Worm (Caenorhabditis elegans) whole organism, L2 larva: ENCODE measurements around the gene dct-12.
A peak's percentile ranks its signal among the peaks of the same experiment; 100 is the strongest.

Experiments
- C34F6.9 ChIP-seq: fragments of 150-350 bp; optimal IDR thresholded peaks from 2 replicates; lab custom pipeline; 2014; ENCODE audit warnings: missing biosample characterization, missing genetic modification characterization
- F13H6.1 ChIP-seq: sonication (generic microtip); optimal IDR thresholded peaks from 2 replicates; lab custom pipeline; 2016; ENCODE audit warnings: missing genetic modification characterization, missing compliant biosample characterization
- R02D3.7 ChIP-seq: fragments of 150-350 bp; optimal IDR thresholded peaks from 2 replicates; lab custom pipeline; 2014; ENCODE audit warnings: missing biosample characterization, missing genetic modification characterization
- Y55F3AM.14 ChIP-seq: fragments of 200-800 bp; sonication (Bioruptor generic); optimal IDR thresholded peaks from 2 replicates; lab custom pipeline; 2018; ENCODE audit warnings: mild to moderate bottlenecking, missing genetic modification characterization, missing compliant biosample characterization
- ama-1 ChIP-seq: fragments of 150-350 bp; optimal IDR thresholded peaks from 2 replicates; lab custom pipeline; 2018; ENCODE audit warnings: inconsistent platforms
- blmp-1 ChIP-seq: sonication (generic microtip); optimal IDR thresholded peaks from 2 replicates; lab custom pipeline; 2017; ENCODE audit warnings: missing genetic modification characterization, mild to moderate bottlenecking, missing compliant biosample characterization, antibody characterized with exemption, moderate library complexity; ENCODE audit not compliant: insufficient read depth
- ceh-16 ChIP-seq: fragments of 150-350 bp; optimal IDR thresholded peaks from 2 replicates; lab custom pipeline; 2014; ENCODE audit warnings: missing biosample characterization, missing genetic modification characterization
- dmd-4 ChIP-seq: sonication (generic microtip); optimal IDR thresholded peaks from 2 replicates; lab custom pipeline; 2017; ENCODE audit warnings: missing biosample characterization, missing genetic modification characterization
- egl-27 ChIP-seq: sonication (generic microtip); optimal IDR thresholded peaks from 3 replicates; lab custom pipeline; 2017; ENCODE audit warnings: missing biosample characterization, missing genetic modification reagents, missing genetic modification characterization
- elt-1 ChIP-seq: fragments of 150-350 bp; optimal IDR thresholded peaks from 2 replicates; lab custom pipeline; 2014; ENCODE audit warnings: missing biosample characterization, missing genetic modification characterization
- elt-3 ChIP-seq: sonication (generic microtip); optimal IDR thresholded peaks from 2 replicates; lab custom pipeline; 2017; ENCODE audit warnings: missing biosample characterization, missing genetic modification characterization
- gmeb-1 ChIP-seq: fragments of 150-350 bp; optimal IDR thresholded peaks from 2 replicates; lab custom pipeline; 2014; ENCODE audit warnings: missing biosample characterization, missing genetic modification characterization
- lin-11 ChIP-seq: fragments of 150-350 bp; sonication (generic microtip); optimal IDR thresholded peaks from 2 replicates; lab custom pipeline; 2014; ENCODE audit warnings: missing biosample characterization, missing genetic modification characterization, inconsistent platforms, mixed read lengths
- lin-13 ChIP-seq: fragments of 150-350 bp; optimal IDR thresholded peaks from 2 replicates; lab custom pipeline; 2014; ENCODE audit warnings: missing biosample characterization, missing genetic modification reagents, missing genetic modification characterization
- lin-39 ChIP-seq: fragments of 150-350 bp; optimal IDR thresholded peaks from 2 replicates; lab custom pipeline; 2014; ENCODE audit warnings: missing biosample characterization, missing genetic modification reagents, missing genetic modification characterization
- lsy-2 ChIP-seq, 2 experiments: fragments of 150-350 bp in 1 of 2; sonication (generic microtip) in 1 of 2; optimal IDR thresholded peaks; 2 replicates each; lab custom pipeline; 2014 to 2017; ENCODE audit warnings: missing biosample characterization in 2 of 2, missing genetic modification characterization in 2 of 2
- mab-5 ChIP-seq: fragments of 150-350 bp; optimal IDR thresholded peaks from 2 replicates; lab custom pipeline; 2014; ENCODE audit warnings: missing biosample characterization, missing genetic modification characterization
- mbf-1 ChIP-seq: sonication (generic microtip); optimal IDR thresholded peaks from 2 replicates; lab custom pipeline; 2017; ENCODE audit warnings: missing biosample characterization, missing genetic modification characterization
- nhr-10 ChIP-seq: sonication (generic microtip); optimal IDR thresholded peaks from 2 replicates; lab custom pipeline; 2017; ENCODE audit warnings: missing biosample characterization, missing genetic modification characterization
- nhr-11 ChIP-seq: fragments of 150-350 bp; optimal IDR thresholded peaks from 2 replicates; lab custom pipeline; 2014; ENCODE audit warnings: missing biosample characterization, missing genetic modification characterization
- nhr-12 ChIP-seq: fragments of 150-350 bp; optimal IDR thresholded peaks from 2 replicates; lab custom pipeline; 2014; ENCODE audit warnings: missing biosample characterization, missing genetic modification characterization
- nhr-129 ChIP-seq: fragments of 150-350 bp; optimal IDR thresholded peaks from 2 replicates; lab custom pipeline; 2014; ENCODE audit warnings: missing biosample characterization, missing genetic modification characterization
- nhr-21 ChIP-seq: fragments of 150-350 bp; optimal IDR thresholded peaks from 2 replicates; lab custom pipeline; 2014; ENCODE audit warnings: missing biosample characterization, missing genetic modification characterization
- nhr-23 ChIP-seq: fragments of 150-350 bp; optimal IDR thresholded peaks from 2 replicates; lab custom pipeline; 2014; ENCODE audit warnings: missing biosample characterization, missing genetic modification reagents, missing genetic modification characterization
- nhr-237 ChIP-seq: fragments of 150-350 bp; optimal IDR thresholded peaks from 2 replicates; lab custom pipeline; 2014; ENCODE audit warnings: missing biosample characterization, missing genetic modification characterization
- nhr-6 ChIP-seq: fragments of 150-350 bp; optimal IDR thresholded peaks from 2 replicates; lab custom pipeline; 2014; ENCODE audit warnings: missing biosample characterization, missing genetic modification characterization
- nhr-77 ChIP-seq: fragments of 150-350 bp; optimal IDR thresholded peaks from 2 replicates; lab custom pipeline; 2014; ENCODE audit warnings: missing biosample characterization, missing genetic modification characterization
- sem-4 ChIP-seq: fragments of 150-350 bp; optimal IDR thresholded peaks from 2 replicates; lab custom pipeline; 2014; ENCODE audit warnings: missing biosample characterization, missing genetic modification reagents, missing genetic modification characterization
- sma-3 ChIP-seq: sonication (generic microtip); optimal IDR thresholded peaks from 2 replicates; lab custom pipeline; 2016; ENCODE audit warnings: missing genetic modification reagents, missing genetic modification characterization, missing compliant biosample characterization
- sma-9 ChIP-seq, 2 experiments: fragments of 150-350 bp in 1 of 2; sonication (generic microtip) in 1 of 2; optimal IDR thresholded peaks; 2 replicates each; lab custom pipeline; 2014 to 2016; ENCODE audit warnings: missing genetic modification characterization in 2 of 2, mild to moderate bottlenecking in 1 of 2, missing biosample characterization in 1 of 2, missing compliant biosample characterization in 1 of 2, missing genetic modification reagents in 1 of 2, moderate library complexity in 1 of 2
- snpc-4 ChIP-seq: fragments of 150-350 bp; optimal IDR thresholded peaks from 2 replicates; lab custom pipeline; 2014; ENCODE audit warnings: missing biosample characterization, missing genetic modification characterization
- unc-39 ChIP-seq: fragments of 150-350 bp; optimal IDR thresholded peaks from 2 replicates; lab custom pipeline; 2014; ENCODE audit warnings: missing biosample characterization, missing genetic modification characterization
- unc-55 ChIP-seq: fragments of 150-350 bp; sonication (generic microtip); optimal IDR thresholded peaks from 3 replicates; lab custom pipeline; 2014; ENCODE audit warnings: missing biosample characterization, missing genetic modification reagents, missing genetic modification characterization
- unc-62 ChIP-seq: fragments of 150-350 bp; optimal IDR thresholded peaks from 2 replicates; lab custom pipeline; 2014; ENCODE audit warnings: missing biosample characterization, missing genetic modification reagents, missing genetic modification characterization
- zag-1 ChIP-seq: fragments of 150-350 bp; optimal IDR thresholded peaks from 2 replicates; lab custom pipeline; 2014; ENCODE audit warnings: missing biosample characterization, missing genetic modification characterization
- ztf-1 ChIP-seq: fragments of 200-800 bp; sonication (Bioruptor generic); conservative IDR thresholded peaks from 2 replicates; pipeline ENCODE4 v1.3.6; 2022; ENCODE audit warnings: missing genetic modification characterization, missing compliant biosample characterization
- ztf-11 ChIP-seq: sonication (generic microtip); optimal IDR thresholded peaks from 2 replicates; lab custom pipeline; 2017; ENCODE audit warnings: missing biosample characterization, missing genetic modification characterization
- ztf-4 ChIP-seq: fragments of 150-350 bp; optimal IDR thresholded peaks from 2 replicates; lab custom pipeline; 2014; ENCODE audit warnings: missing biosample characterization, missing genetic modification characterization

Gene dct-12

ce11 chrII:12387487-12387886, 44.8 kb downstream of the dct-12 start:
- no peak for TF ChIP-seq nhr-23 (tag; lab: Kevin White, UChicago)
- no peak for TF ChIP-seq lin-39
- no peak for TF ChIP-seq zag-1

- TF ChIP-seq unc-39 (tag; lab: Kevin White, UChicago) (no peak), mab-5 (tag; lab: Kevin White, UChicago) (no peak), Y55F3AM.14 (GFP tag; lab: Kevin White, UChicago) (no peak), mbf-1 (tag; lab: Kevin White, UChicago) (no peak), egl-27 (tag; lab: Kevin White, UChicago) (no peak), snpc-4 (tag; lab: Kevin White, UChicago) (no peak), unc-55 (GFP tag; lab: Kevin White, UChicago) (no peak), nhr-6 (tag; lab: Kevin White, UChicago) (no peak), lin-11 (tag; lab: Kevin White, UChicago) (no peak), lin-39 (no peak), F13H6.1 (tag; lab: Kevin White, UChicago) (no peak), unc-62 (GFP tag; lab: Kevin White, UChicago) (no peak), ztf-1 (GFP tag; lab: Robert Waterston, UW) (no peak), nhr-10 (tag; lab: Kevin White, UChicago) (no peak), ztf-4 (tag; lab: Kevin White, UChicago) (no peak)
Observed at ce11 chrII:12386781-12387180, 45.5 kb downstream of the dct-12 start, which contains the start of gene sre-42. TSS of gene sre-42 (minus strand) at chrII:12386881.

DNA sequence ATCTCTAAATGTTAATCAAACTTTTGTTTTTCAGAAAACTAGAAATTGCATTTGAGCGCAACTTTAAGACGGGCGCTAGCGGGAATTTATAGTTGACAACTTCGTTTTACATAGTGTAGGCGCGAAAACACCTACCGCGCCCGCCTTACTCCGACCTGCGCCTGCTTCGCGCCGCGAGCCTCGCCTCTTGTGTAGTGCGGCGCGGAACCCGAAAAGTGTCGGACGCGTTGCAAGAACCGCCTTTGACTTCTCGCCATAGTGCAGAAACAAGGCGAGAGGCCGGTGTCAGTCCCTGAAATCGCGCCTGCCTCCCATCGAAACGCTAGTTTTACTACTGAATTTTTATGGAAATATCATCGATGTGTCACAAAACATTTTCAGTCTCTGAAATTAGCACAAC, 46.4 kb downstream of the dct-12 start:
- TF ChIP-seq ceh-16 (tag; lab: Kevin White, UChicago) (no peak), snpc-4 (tag; lab: Kevin White, UChicago) (peak; percentile 61), gmeb-1 (tag; lab: Kevin White, UChicago) (no peak), elt-3 (no peak)

DNA sequence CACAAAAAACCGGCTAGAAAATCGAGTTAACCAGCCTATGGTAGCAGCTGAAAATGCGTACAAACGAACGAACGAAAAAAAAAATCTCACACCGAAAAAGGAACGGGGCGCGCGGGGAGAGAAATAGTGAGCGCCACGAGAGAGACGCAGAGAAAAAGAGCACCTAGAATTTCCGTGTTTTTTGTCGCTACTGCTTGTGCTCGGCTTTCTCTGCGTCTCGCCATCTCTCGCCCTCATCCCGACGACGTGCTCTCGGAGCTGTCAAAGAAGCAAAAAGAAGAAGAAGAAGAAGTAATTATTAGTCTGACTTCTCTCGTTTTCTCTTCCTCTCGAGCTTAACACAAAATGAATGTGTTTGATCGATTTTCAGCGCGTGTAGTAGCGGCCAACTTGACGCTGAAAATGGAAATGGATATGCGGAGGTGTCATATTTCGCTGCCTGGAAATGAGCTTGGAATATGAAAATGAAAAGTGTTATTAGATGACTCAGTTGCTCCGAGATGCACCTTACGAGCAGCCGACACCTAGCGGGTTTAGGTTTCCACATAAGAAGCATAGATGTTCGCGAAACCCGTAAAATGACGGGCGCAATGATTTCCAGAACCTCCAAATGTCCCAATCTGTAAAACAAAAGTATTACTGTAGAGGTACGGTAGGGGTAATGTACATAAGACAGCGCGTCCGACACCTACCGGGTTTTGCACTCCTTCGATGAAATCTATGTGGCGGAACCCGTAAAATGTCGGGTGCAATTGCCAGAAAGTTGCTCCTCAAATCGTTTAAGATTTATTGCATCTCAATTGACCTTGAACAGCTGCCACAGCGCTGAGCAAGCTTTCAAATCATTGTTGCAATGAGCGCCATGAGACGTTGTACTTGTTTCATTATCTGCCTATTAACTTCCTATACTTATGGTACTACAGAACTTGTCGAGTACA, 49.4 kb downstream of the dct-12 start, which contains the start of gene btb-14:
TSS of gene btb-14 (plus strand) at position 839 of the 938 bp plus-strand sequence.
- TF ChIP-seq R02D3.7 (tag; lab: Kevin White, UChicago) (no peak), F13H6.1 (tag; lab: Kevin White, UChicago) (peak; percentile 22), ztf-11 (tag; lab: Kevin White, UChicago) (no peak), lin-13 (GFP tag; lab: Kevin White, UChicago) (peak; percentile 17), lsy-2 (tag; optimal IDR thresholded peaks at IDR 0.05; lab: Kevin White, UChicago) (peak in 1 of 2 experiments; percentile 48), C34F6.9 (tag; lab: Kevin White, UChicago) (peak; percentile 59), unc-55 (GFP tag; lab: Kevin White, UChicago) (peak; percentile 67), lin-11 (tag; lab: Kevin White, UChicago) (no peak), sma-9 (GFP tag; optimal IDR thresholded peaks at IDR 0.05; lab: Kevin White, UChicago) (peak; percentile 10), sma-9 (tag; optimal IDR thresholded peaks at IDR 0.05; lab: Kevin White, UChicago) (no peak), nhr-129 (peak; percentile 2), Y55F3AM.14 (GFP tag; lab: Kevin White, UChicago) (no peak), nhr-11 (tag; lab: Kevin White, UChicago) (no peak), snpc-4 (tag; lab: Kevin White, UChicago) (peak; percentile 90), egl-27 (tag; lab: Kevin White, UChicago) (peak; percentile 22), nhr-21 (tag; lab: Kevin White, UChicago) (no peak), sem-4 (no peak), blmp-1 (tag; lab: Kevin White, UChicago) (no peak), ceh-16 (tag; lab: Kevin White, UChicago) (no peak)

DNA sequence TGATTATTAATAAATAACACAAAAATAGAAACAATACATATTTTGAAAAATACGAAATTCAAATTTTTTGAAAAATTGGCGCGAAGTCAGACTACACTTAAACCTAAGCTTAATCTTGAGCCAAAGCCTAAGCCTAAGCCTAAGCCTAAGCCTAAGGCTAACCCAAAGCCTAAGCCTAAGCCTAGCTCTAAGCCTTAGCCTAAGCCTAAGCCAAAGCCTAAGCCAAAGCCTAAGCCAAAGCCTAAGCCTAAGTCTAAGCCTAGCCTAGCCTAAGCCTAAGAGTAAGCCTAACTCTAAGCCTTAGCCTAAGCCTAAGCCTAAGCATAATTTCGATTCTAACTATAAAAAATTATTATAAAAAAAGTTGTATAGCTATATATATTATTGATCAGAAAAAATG, 51.4 kb downstream of the dct-12 start:
- TF ChIP-seq nhr-11 (tag; lab: Kevin White, UChicago): no peak
- no peak for TF ChIP-seq ztf-1 (GFP tag; lab: Robert Waterston, UW)
- TF ChIP-seq sem-4: no peak
- TF ChIP-seq nhr-237 (tag; lab: Kevin White, UChicago): no peak
- TF ChIP-seq F13H6.1 (tag; lab: Kevin White, UChicago): no peak
- no peak for TF ChIP-seq nhr-10 (tag; lab: Kevin White, UChicago)
- TF ChIP-seq sma-9 (GFP tag; optimal IDR thresholded peaks at IDR 0.05; lab: Kevin White, UChicago): no peak
- TF ChIP-seq sma-9 (tag; optimal IDR thresholded peaks at IDR 0.05; lab: Kevin White, UChicago): no peak
- no peak for TF ChIP-seq sma-3
- no peak for TF ChIP-seq ztf-4 (tag; lab: Kevin White, UChicago)
- no peak for TF ChIP-seq lsy-2 (tag; optimal IDR thresholded peaks at IDR 0.05; lab: Kevin White, UChicago)
- TF ChIP-seq egl-27 (tag; lab: Kevin White, UChicago): no peak
- no peak for TF ChIP-seq elt-1 (tag; lab: Kevin White, UChicago)
- TF ChIP-seq zag-1: no peak
- no peak for TF ChIP-seq nhr-77
- no peak for TF ChIP-seq nhr-12 (tag; lab: Kevin White, UChicago)
- TF ChIP-seq dmd-4 (tag; lab: Kevin White, UChicago): no peak
- no peak for TF ChIP-seq ama-1 (lab: Kevin White, UChicago)
